Fruit fly (Drosophila melanogaster) whole organism, embryonic: Measurements from ENCODE around the gene dmrt11E.

Experiments used
- ATbp ChIP-seq: fragments of 200-800 bp; sonication (Bioruptor generic); optimal IDR thresholded peaks from 2 replicates; lab custom pipeline; 2017; ENCODE audit warnings: missing biosample characterization, mild to moderate bottlenecking, missing genetic modification characterization, missing genetic modification reagents
- Asciz ChIP-seq: fragments of 200-800 bp; sonication (Bioruptor generic); optimal IDR thresholded peaks from 2 replicates; lab custom pipeline; 2017; ENCODE audit warnings: missing biosample characterization, mild to moderate bottlenecking, missing genetic modification characterization, missing genetic modification reagents
- CG10565 ChIP-seq: fragments of 200-800 bp; sonication (Bioruptor generic); optimal IDR thresholded peaks from 3 replicates; lab custom pipeline; 2016; ENCODE audit warnings: missing biosample characterization, mild to moderate bottlenecking, missing genetic modification characterization
- CG10959 ChIP-seq: fragments of 200-800 bp; sonication (Bioruptor generic); IDR thresholded peaks from 2 replicates; pipeline ENCODE4 v1.3.6; 2022; ENCODE audit warnings: missing biosample characterization, missing genetic modification characterization
- CG11560 ChIP-seq: fragments of 200-800 bp; sonication (Bioruptor generic); IDR thresholded peaks from 3 replicates; pipeline ENCODE4 v1.3.6; 2022; ENCODE audit warnings: missing biosample characterization, missing genetic modification characterization
- CG11695 ChIP-seq: fragments of 200-800 bp; sonication (Bioruptor generic); IDR thresholded peaks from 3 replicates; pipeline ENCODE4 v1.3.6; 2022; ENCODE audit warnings: missing biosample characterization, missing genetic modification characterization
- CG12942 ChIP-seq: fragments of 200-800 bp; sonication (Bioruptor generic); optimal IDR thresholded peaks from 3 replicates; lab custom pipeline; 2016; ENCODE audit warnings: missing biosample characterization, missing genetic modification characterization
- CG13123 ChIP-seq: fragments of 200-800 bp; sonication (Bioruptor generic); optimal IDR thresholded peaks from 2 replicates; lab custom pipeline; 2016; ENCODE audit warnings: missing biosample characterization, missing genetic modification characterization
- CG17612 ChIP-seq: fragments of 200-800 bp; sonication (Bioruptor generic); IDR thresholded peaks from 2 replicates; pipeline ENCODE4 v1.3.6; 2022; ENCODE audit warnings: missing biosample characterization, missing genetic modification characterization
- CG18476 ChIP-seq: fragments of 200-800 bp; sonication (Bioruptor generic); optimal IDR thresholded peaks from 2 replicates; lab custom pipeline; 2016; ENCODE audit warnings: missing biosample characterization, mild to moderate bottlenecking, missing genetic modification characterization
- CG18599 ChIP-seq: fragments of 200-800 bp; sonication (Bioruptor generic); optimal IDR thresholded peaks from 3 replicates; lab custom pipeline; 2017; ENCODE audit warnings: missing biosample characterization, missing genetic modification characterization, mild to moderate bottlenecking, moderate library complexity, missing genetic modification reagents
- CG18619 ChIP-seq: fragments of 200-800 bp; sonication (Bioruptor generic); optimal IDR thresholded peaks from 3 replicates; lab custom pipeline; 2017; ENCODE audit warnings: missing biosample characterization, mild to moderate bottlenecking, missing genetic modification characterization
- CG33557 ChIP-seq: fragments of 200-800 bp; sonication (Bioruptor generic); optimal IDR thresholded peaks from 2 replicates; lab custom pipeline; 2019; ENCODE audit warnings: missing biosample characterization, mild to moderate bottlenecking, missing genetic modification characterization, moderate library complexity
- CG3838 ChIP-seq: fragments of 200-800 bp; sonication (Bioruptor generic); optimal IDR thresholded peaks from 3 replicates; lab custom pipeline; 2016; ENCODE audit warnings: missing biosample characterization, missing genetic modification characterization
- CG4617 ChIP-seq: fragments of 200-800 bp; sonication (Bioruptor generic); optimal IDR thresholded peaks from 3 replicates; lab custom pipeline; 2016; ENCODE audit warnings: missing biosample characterization, missing genetic modification characterization, borderline replicate concordance
- CG9215 ChIP-seq: fragments of 200-800 bp; sonication (Bioruptor generic); IDR thresholded peaks from 2 replicates; pipeline ENCODE4 v1.3.6; 2022; ENCODE audit warnings: missing biosample characterization, missing genetic modification characterization
- CG9609 ChIP-seq: fragments of 200-800 bp; sonication (Bioruptor generic); optimal IDR thresholded peaks from 3 replicates; lab custom pipeline; 2016; ENCODE audit warnings: missing biosample characterization, missing genetic modification characterization
- CG9817 ChIP-seq: fragments of 200-800 bp; sonication (Bioruptor generic); optimal IDR thresholded peaks from 2 replicates; lab custom pipeline; 2018; ENCODE audit warnings: missing biosample characterization, mild to moderate bottlenecking, missing genetic modification characterization, moderate library complexity
- Dek ChIP-seq: fragments of 200-800 bp; sonication (Bioruptor generic); optimal IDR thresholded peaks from 3 replicates; lab custom pipeline; 2019; ENCODE audit warnings: missing biosample characterization, mild to moderate bottlenecking, missing genetic modification characterization, moderate library complexity
- Dll ChIP-seq: fragments of 200-800 bp; sonication (Bioruptor generic); IDR thresholded peaks from 4 replicates; pipeline ENCODE4 v1.3.6; 2022; ENCODE audit warnings: missing biosample characterization, missing genetic modification characterization; ENCODE audit not compliant: partially characterized antibody
- ERR ChIP-seq: fragments of 200-800 bp; sonication (Bioruptor generic); optimal IDR thresholded peaks from 2 replicates; lab custom pipeline; 2016; ENCODE audit warnings: missing biosample characterization, missing genetic modification characterization
- Hsf ChIP-seq: fragments of 200-800 bp; sonication (Bioruptor generic); optimal IDR thresholded peaks from 3 replicates; lab custom pipeline; 2016; ENCODE audit warnings: missing biosample characterization, missing genetic modification characterization
- Kr ChIP-seq: fragments of 200-800 bp; sonication (Bioruptor generic); optimal IDR thresholded peaks from 2 replicates; lab custom pipeline; 2017; ENCODE audit warnings: missing biosample characterization, mild to moderate bottlenecking, missing genetic modification characterization
- Lhr ChIP-seq: fragments of 200-800 bp; sonication (Bioruptor generic); optimal IDR thresholded peaks from 3 replicates; lab custom pipeline; 2017; ENCODE audit warnings: mild to moderate bottlenecking, missing biosample characterization, missing genetic modification reagents, missing genetic modification characterization
- MBD-R2 ChIP-seq: fragments of 200-800 bp; sonication (Bioruptor generic); IDR thresholded peaks from 2 replicates; pipeline ENCODE4 v1.3.6; 2022; ENCODE audit warnings: missing biosample characterization, missing genetic modification characterization
- Neu2 ChIP-seq: fragments of 200-800 bp; sonication (Bioruptor generic); optimal IDR thresholded peaks from 3 replicates; lab custom pipeline; 2016; ENCODE audit warnings: missing biosample characterization, missing genetic modification characterization, borderline replicate concordance
- NfI ChIP-seq: fragments of 200-800 bp; sonication (Bioruptor generic); optimal IDR thresholded peaks from 3 replicates; lab custom pipeline; 2018; ENCODE audit warnings: missing biosample characterization, mild to moderate bottlenecking, missing genetic modification characterization, moderate library complexity
- YL-1 ChIP-seq: fragments of 200-800 bp; sonication (Bioruptor generic); optimal IDR thresholded peaks from 3 replicates; lab custom pipeline; 2017; ENCODE audit warnings: missing biosample characterization, mild to moderate bottlenecking, missing genetic modification characterization
- amos ChIP-seq: fragments of 200-800 bp; sonication (Bioruptor generic); IDR thresholded peaks from 2 replicates; pipeline ENCODE4 v1.3.6; 2022; ENCODE audit warnings: missing biosample characterization, missing genetic modification characterization; ENCODE audit not compliant: partially characterized antibody
- bcd ChIP-seq: fragments of 200-800 bp; sonication (Bioruptor generic); optimal IDR thresholded peaks from 2 replicates; lab custom pipeline; 2017; ENCODE audit warnings: missing biosample characterization, mild to moderate bottlenecking, missing genetic modification characterization
- btn ChIP-seq: fragments of 200-800 bp; sonication (Bioruptor generic); optimal IDR thresholded peaks from 2 replicates; lab custom pipeline; 2016; ENCODE audit warnings: missing biosample characterization, missing genetic modification characterization
- corto ChIP-seq: fragments of 200-800 bp; sonication (Bioruptor generic); optimal IDR thresholded peaks from 2 replicates; lab custom pipeline; 2016; ENCODE audit warnings: missing biosample characterization, mild to moderate bottlenecking, missing genetic modification characterization, moderate library complexity
- dimm ChIP-seq: fragments of 200-800 bp; sonication (Bioruptor generic); IDR thresholded peaks from 2 replicates; pipeline ENCODE4 v1.3.6; 2022; ENCODE audit warnings: missing biosample characterization, missing genetic modification characterization
- emc ChIP-seq: fragments of 200-800 bp; sonication (Bioruptor generic); optimal IDR thresholded peaks from 2 replicates; lab custom pipeline; 2016; ENCODE audit warnings: missing biosample characterization, missing genetic modification characterization
- en ChIP-seq: fragments of 200-800 bp; sonication (Bioruptor generic); optimal IDR thresholded peaks from 2 replicates; lab custom pipeline; 2016; ENCODE audit warnings: missing biosample characterization, missing genetic modification characterization
- esg ChIP-seq: fragments of 200-800 bp; sonication (Bioruptor generic); conservative IDR thresholded peaks from 2 replicates; pipeline ENCODE4 v1.3.6; 2022; ENCODE audit warnings: missing biosample characterization, missing genetic modification characterization
- exex ChIP-seq: fragments of 200-800 bp; sonication (Bioruptor generic); optimal IDR thresholded peaks from 4 replicates; lab custom pipeline; 2018; ENCODE audit warnings: missing biosample characterization, mild to moderate bottlenecking, missing genetic modification characterization, moderate library complexity
- inv ChIP-seq: fragments of 200-800 bp; sonication (Bioruptor generic); IDR thresholded peaks from 2 replicates; pipeline ENCODE4 v1.3.6; 2022; ENCODE audit warnings: missing biosample characterization, missing genetic modification characterization; ENCODE audit not compliant: partially characterized antibody
- jing ChIP-seq: fragments of 200-800 bp; sonication (Bioruptor generic); optimal IDR thresholded peaks from 2 replicates; lab custom pipeline; 2018; ENCODE audit warnings: missing biosample characterization, mild to moderate bottlenecking, missing genetic modification characterization
- pho ChIP-seq: fragments of 200-800 bp; sonication (Bioruptor generic); optimal IDR thresholded peaks from 2 replicates; lab custom pipeline; 2016; ENCODE audit warnings: missing biosample characterization, missing genetic modification characterization
- ro ChIP-seq: fragments of 200-800 bp; sonication (Bioruptor generic); IDR thresholded peaks from 2 replicates; pipeline ENCODE4 v1.3.6; 2022; ENCODE audit warnings: missing biosample characterization, missing genetic modification characterization
- sd ChIP-seq: fragments of 200-800 bp; sonication (Bioruptor generic); optimal IDR thresholded peaks from 3 replicates; lab custom pipeline; 2018; ENCODE audit warnings: missing biosample characterization, mild to moderate bottlenecking, missing genetic modification characterization, moderate library complexity
- ssp ChIP-seq: fragments of 200-800 bp; sonication (Bioruptor generic); IDR thresholded peaks from 2 replicates; pipeline ENCODE4 v1.3.6; 2022; ENCODE audit warnings: missing biosample characterization, missing genetic modification characterization
- unc-4 ChIP-seq: fragments of 200-800 bp; sonication (Bioruptor generic); IDR thresholded peaks from 2 replicates; pipeline ENCODE4 v1.3.6; 2022; ENCODE audit warnings: missing biosample characterization, missing genetic modification characterization; ENCODE audit not compliant: partially characterized antibody
- vfl ChIP-seq: fragments of 200-800 bp; sonication (Bioruptor generic); optimal IDR thresholded peaks from 2 replicates; lab custom pipeline; 2016; ENCODE audit warnings: missing biosample characterization, missing genetic modification characterization
- wek ChIP-seq: fragments of 200-800 bp; sonication (Bioruptor generic); optimal IDR thresholded peaks from 3 replicates; lab custom pipeline; 2018; ENCODE audit warnings: missing biosample characterization, mild to moderate bottlenecking, missing genetic modification characterization, moderate library complexity

Gene dmrt11E

DNA sequence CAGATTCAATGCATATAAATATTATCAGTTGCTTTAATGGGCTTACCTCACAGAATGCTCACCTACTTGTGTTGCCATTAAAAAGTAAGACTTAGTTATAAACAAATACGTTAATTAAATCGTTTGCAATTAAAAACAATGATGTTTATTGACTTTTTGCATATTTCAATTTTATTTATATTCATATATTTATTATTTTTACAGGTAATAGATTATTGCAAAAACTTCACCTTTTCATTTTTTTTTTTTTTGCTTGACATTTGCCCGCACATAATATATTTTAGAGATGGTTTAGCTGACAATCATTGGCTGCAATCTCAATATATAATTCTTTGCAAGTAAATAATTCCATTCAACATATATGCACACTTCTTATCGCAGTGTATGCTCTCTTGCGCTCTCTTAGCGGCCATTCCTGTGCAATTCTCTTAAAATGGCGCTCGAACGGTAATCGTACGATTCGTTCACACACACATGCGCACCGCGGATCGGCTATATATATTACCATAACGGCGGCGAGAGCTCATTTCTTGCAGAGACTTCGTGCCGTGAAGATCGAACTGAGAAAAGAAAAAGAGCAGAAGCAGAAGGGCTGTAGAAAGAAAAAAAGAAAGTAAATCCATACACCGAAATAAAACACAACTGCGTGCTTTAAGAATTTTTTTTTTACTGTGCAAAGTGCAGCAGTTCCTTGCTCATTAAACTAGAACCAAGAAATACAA is 28.5 kb downstream of the dmrt11E start, which contains the start of gene Bcat (continued):
- TF ChIP-seq CG11695 (GFP tag; lab: Robert Waterston, UW) (peak; percentile 62; the same call in 2 of the 3 replicates), Lhr (GFP tag; lab: Kevin White, UChicago) (no peak), Dek (tag; lab: Kevin White, UChicago) (peak; percentile 70), Neu2 (GFP tag; lab: Kevin White, UChicago) (no peak), CG12942 (GFP tag; lab: Kevin White, UChicago) (peak; percentile 54), CG3838 (GFP tag; lab: Kevin White, UChicago) (no peak), en (no peak), ssp (GFP tag; lab: Robert Waterston, UW) (peak; percentile 47), CG10565 (GFP tag; lab: Kevin White, UChicago) (no peak), inv (GFP tag; lab: Robert Waterston, UW) (no peak), CG11560 (tag; lab: Robert Waterston, UW) (no peak), corto (GFP tag; lab: Kevin White, UChicago) (no peak), emc (no peak), Asciz (GFP tag; lab: Kevin White, UChicago) (peak; percentile 43), CG18476 (GFP tag; lab: Kevin White, UChicago) (peak; percentile 49), wek (GFP tag; lab: Kevin White, UChicago) (no peak), CG9215 (peak; percentile 67), CG9609 (GFP tag; lab: Kevin White, UChicago) (peak; percentile 24), unc-4 (GFP tag; lab: Robert Waterston, UW) (no peak), esg (GFP tag; lab: Robert Waterston, UW) (peak; percentile 49; the same call in 1 of the 2 replicates), amos (no peak; the same call in 1 of the 2 replicates), CG18619 (GFP tag; lab: Kevin White, UChicago) (peak; percentile 86), CG10959 (GFP tag; lab: Robert Waterston, UW) (no peak), CG4617 (GFP tag; lab: Kevin White, UChicago) (no peak), btn (GFP tag; lab: Kevin White, UChicago) (no peak), sd (tag; lab: Kevin White, UChicago) (no peak), MBD-R2 (GFP tag; lab: Robert Waterston, UW) (0 out of 2 replicates have a peak, but pooled peaks have one; percentile 14), dimm (no peak), CG17612 (GFP tag; lab: Robert Waterston, UW) (no peak), ro (GFP tag; lab: Robert Waterston, UW) (no peak), CG33557 (GFP tag; lab: Kevin White, UChicago) (peak; percentile 18), CG18599 (GFP tag; lab: Kevin White, UChicago) (peak; percentile 70), ATbp (GFP tag; lab: Kevin White, UChicago) (peak; percentile 11), pho (GFP tag; lab: Kevin White, UChicago) (peak; percentile 36), bcd (GFP tag; lab: Kevin White, UChicago) (peak; percentile 78), YL-1 (no peak), NfI (GFP tag; lab: Kevin White, UChicago) (peak; percentile 77), CG13123 (GFP tag; lab: Kevin White, UChicago) (no peak), ERR (no peak), vfl (GFP tag; lab: Kevin White, UChicago) (no peak), Dll (no peak), exex (tag; lab: Kevin White, UChicago) (no peak), CG9817 (tag; lab: Kevin White, UChicago) (peak; percentile 50), Hsf (GFP tag; lab: Kevin White, UChicago) (peak; percentile 21), jing (GFP tag; lab: Kevin White, UChicago) (peak; percentile 31), Kr (GFP tag; lab: Kevin White, UChicago) (no peak)
